Fruit fly (Drosophila melanogaster) whole organism, embryonic: ENCODE measurements around the gene IntS14.

Source experiments
- Ada2b ChIP-seq: fragments of 200-800 bp; sonication (Bioruptor generic); IDR thresholded peaks from 2 replicates; pipeline ENCODE4 v1.3.6; 2022; ENCODE audit warnings: missing biosample characterization, missing genetic modification characterization
- Asciz ChIP-seq: fragments of 200-800 bp; sonication (Bioruptor generic); optimal IDR thresholded peaks from 2 replicates; lab custom pipeline; 2017; ENCODE audit warnings: missing biosample characterization, mild to moderate bottlenecking, missing genetic modification characterization, missing genetic modification reagents
- CG10274 ChIP-seq: fragments of 200-800 bp; sonication (Bioruptor generic); optimal IDR thresholded peaks from 3 replicates; lab custom pipeline; 2017; ENCODE audit warnings: missing biosample characterization, mild to moderate bottlenecking, missing genetic modification characterization
- CG10462 ChIP-seq: fragments of 200-800 bp; sonication (Bioruptor generic); optimal IDR thresholded peaks from 2 replicates; lab custom pipeline; 2016; ENCODE audit warnings: missing biosample characterization, missing genetic modification characterization
- CG13287 ChIP-seq: fragments of 200-800 bp; sonication (Bioruptor generic); IDR thresholded peaks from 2 replicates; pipeline ENCODE4 v1.3.6; 2022; ENCODE audit warnings: missing biosample characterization, missing genetic modification characterization; ENCODE audit not compliant: partially characterized antibody
- CG14050 ChIP-seq: fragments of 200-800 bp; sonication (Bioruptor generic); IDR thresholded peaks from 3 replicates; pipeline ENCODE4 v1.3.6; 2022; ENCODE audit warnings: missing biosample characterization, missing genetic modification characterization
- CG15269 ChIP-seq: fragments of 200-800 bp; sonication (Bioruptor generic); optimal IDR thresholded peaks from 2 replicates; lab custom pipeline; 2018; ENCODE audit warnings: missing biosample characterization, mild to moderate bottlenecking, missing genetic modification characterization, moderate library complexity
- CG15601 ChIP-seq: fragments of 200-800 bp; sonication (Bioruptor generic); optimal IDR thresholded peaks from 3 replicates; lab custom pipeline; 2019; ENCODE audit warnings: missing biosample characterization, mild to moderate bottlenecking, missing genetic modification characterization, moderate library complexity
- CG1647 ChIP-seq: fragments of 200-800 bp; sonication (Bioruptor generic); optimal IDR thresholded peaks from 3 replicates; lab custom pipeline; 2016; ENCODE audit warnings: missing biosample characterization, missing genetic modification characterization
- CG17328 ChIP-seq: fragments of 200-800 bp; sonication (Bioruptor generic); IDR thresholded peaks from 2 replicates; pipeline ENCODE4 v1.3.6; 2022; ENCODE audit warnings: missing biosample characterization, missing genetic modification characterization
- CG17829 ChIP-seq: fragments of 200-800 bp; optimal IDR thresholded peaks from 2 replicates; lab custom pipeline; 2019; ENCODE audit warnings: missing biosample characterization, mild to moderate bottlenecking, missing genetic modification characterization, moderate library complexity
- CG2116 ChIP-seq: fragments of 200-800 bp; sonication (Bioruptor generic); optimal IDR thresholded peaks from 3 replicates; lab custom pipeline; 2018; ENCODE audit warnings: missing biosample characterization, mild to moderate bottlenecking, missing genetic modification characterization
- CG7372 ChIP-seq: fragments of 200-800 bp; sonication (Bioruptor generic); IDR thresholded peaks from 2 replicates; pipeline ENCODE4 v1.3.6; 2022; ENCODE audit warnings: missing biosample characterization, missing genetic modification characterization
- CG7928 ChIP-seq: fragments of 200-800 bp; sonication (Bioruptor generic); optimal IDR thresholded peaks from 2 replicates; lab custom pipeline; 2017; ENCODE audit warnings: missing biosample characterization, mild to moderate bottlenecking, missing genetic modification characterization
- Dad ChIP-seq: fragments of 200-800 bp; sonication (Bioruptor generic); optimal IDR thresholded peaks from 3 replicates; lab custom pipeline; 2016; ENCODE audit warnings: missing biosample characterization, missing genetic modification characterization
- Doc3 ChIP-seq: fragments of 200-800 bp; sonication (Bioruptor generic); IDR thresholded peaks from 3 replicates; pipeline ENCODE4 v1.3.6; 2022; ENCODE audit warnings: missing biosample characterization, missing genetic modification characterization; ENCODE audit not compliant: partially characterized antibody
- E2f2 ChIP-seq: fragments of 200-800 bp; sonication (Bioruptor generic); IDR thresholded peaks from 2 replicates; pipeline ENCODE4 v1.3.6; 2022; ENCODE audit warnings: missing biosample characterization, missing genetic modification characterization
- Hmx ChIP-seq: fragments of 200-800 bp; sonication (Bioruptor generic); optimal IDR thresholded peaks from 2 replicates; lab custom pipeline; 2016; ENCODE audit warnings: missing biosample characterization, missing genetic modification characterization
- Lim3 ChIP-seq: fragments of 200-800 bp; sonication (Bioruptor generic); IDR thresholded peaks from 2 replicates; pipeline ENCODE4 v1.3.6; 2022; ENCODE audit warnings: missing biosample characterization, missing genetic modification characterization
- Med ChIP-seq: fragments of 200-800 bp; sonication (Bioruptor generic); peaks from one replicate; lab custom pipeline; 2016; ENCODE audit warnings: missing biosample characterization, missing genetic modification characterization, mild to moderate bottlenecking, inconsistent platforms, moderate library complexity
- Oaz ChIP-seq: fragments of 200-800 bp; sonication (Bioruptor generic); IDR thresholded peaks from 2 replicates; pipeline ENCODE4 v1.3.6; 2022; ENCODE audit warnings: missing biosample characterization, missing genetic modification characterization
- Poxn ChIP-seq: fragments of 200-800 bp; sonication (Bioruptor generic); IDR thresholded peaks from 2 replicates; pipeline ENCODE4 v1.3.6; 2022; ENCODE audit warnings: missing biosample characterization, missing genetic modification characterization
- bbx ChIP-seq: fragments of 200-800 bp; sonication (Bioruptor generic); IDR thresholded peaks from 2 replicates; pipeline ENCODE4 v1.3.6; 2022; ENCODE audit warnings: missing biosample characterization, missing genetic modification characterization; ENCODE audit not compliant: partially characterized antibody
- cg ChIP-seq: fragments of 200-800 bp; sonication (Bioruptor generic); optimal IDR thresholded peaks from 3 replicates; lab custom pipeline; 2019; ENCODE audit warnings: missing biosample characterization, mild to moderate bottlenecking, missing genetic modification characterization, moderate library complexity
- chinmo ChIP-seq: fragments of 200-800 bp; sonication (Bioruptor generic); IDR thresholded peaks from 4 replicates; pipeline ENCODE4 v1.3.6; 2022; ENCODE audit warnings: missing biosample characterization, missing genetic modification characterization; ENCODE audit not compliant: partially characterized antibody
- corto ChIP-seq: fragments of 200-800 bp; sonication (Bioruptor generic); optimal IDR thresholded peaks from 2 replicates; lab custom pipeline; 2016; ENCODE audit warnings: missing biosample characterization, mild to moderate bottlenecking, missing genetic modification characterization, moderate library complexity
- danr ChIP-seq: fragments of 200-800 bp; sonication (Bioruptor generic); IDR thresholded peaks from 2 replicates; pipeline ENCODE4 v1.3.6; 2022; ENCODE audit warnings: missing biosample characterization, missing genetic modification characterization
- dmrt99B ChIP-seq: fragments of 200-800 bp; sonication (Bioruptor generic); optimal IDR thresholded peaks from 2 replicates; lab custom pipeline; 2018; ENCODE audit warnings: missing biosample characterization, mild to moderate bottlenecking, missing genetic modification characterization, moderate library complexity
- dysf ChIP-seq: fragments of 200-800 bp; sonication (Bioruptor generic); IDR thresholded peaks from 3 replicates; pipeline ENCODE4 v1.3.6; 2022; ENCODE audit warnings: missing biosample characterization, missing genetic modification characterization
- ems ChIP-seq: fragments of 200-800 bp; sonication (Bioruptor generic); optimal IDR thresholded peaks from 3 replicates; lab custom pipeline; 2016; ENCODE audit warnings: missing biosample characterization, missing genetic modification characterization
- eyg ChIP-seq: fragments of 200-800 bp; sonication (Bioruptor generic); optimal IDR thresholded peaks from 3 replicates; lab custom pipeline; 2016; ENCODE audit warnings: missing biosample characterization, missing genetic modification characterization
- fu2 ChIP-seq: fragments of 200-800 bp; sonication (Bioruptor generic); optimal IDR thresholded peaks from 2 replicates; lab custom pipeline; 2016; ENCODE audit warnings: missing biosample characterization, missing genetic modification characterization
- gcm2 ChIP-seq: fragments of 200-800 bp; sonication (Bioruptor generic); optimal IDR thresholded peaks from 2 replicates; lab custom pipeline; 2016; ENCODE audit warnings: missing biosample characterization, missing genetic modification characterization
- inv ChIP-seq: fragments of 200-800 bp; sonication (Bioruptor generic); IDR thresholded peaks from 2 replicates; pipeline ENCODE4 v1.3.6; 2022; ENCODE audit warnings: missing biosample characterization, missing genetic modification characterization; ENCODE audit not compliant: partially characterized antibody
- klu ChIP-seq: fragments of 200-800 bp; sonication (Bioruptor generic); IDR thresholded peaks from 2 replicates; pipeline ENCODE4 v1.3.6; 2022; ENCODE audit warnings: missing biosample characterization, missing genetic modification characterization
- knrl ChIP-seq: fragments of 200-800 bp; sonication (Bioruptor generic); IDR thresholded peaks from 3 replicates; pipeline ENCODE4 v1.3.6; 2022; ENCODE audit warnings: missing biosample characterization, missing genetic modification characterization; ENCODE audit not compliant: partially characterized antibody
- mam ChIP-seq: fragments of 200-800 bp; sonication (Bioruptor generic); optimal IDR thresholded peaks from 3 replicates; lab custom pipeline; 2016; ENCODE audit warnings: missing biosample characterization, missing genetic modification characterization
- mld ChIP-seq: fragments of 200-800 bp; sonication (Bioruptor generic); IDR thresholded peaks from 3 replicates; pipeline ENCODE4 v1.3.6; 2022; ENCODE audit warnings: missing biosample characterization, missing genetic modification characterization; ENCODE audit not compliant: partially characterized antibody
- onecut ChIP-seq: fragments of 200-800 bp; sonication (Bioruptor generic); IDR thresholded peaks from 2 replicates; pipeline ENCODE4 v1.3.6; 2022; ENCODE audit warnings: missing biosample characterization, missing genetic modification characterization
- pan ChIP-seq, 4 experiments: fragments of >200 bp in 3 of 4; fragments of 200-800 bp in 1 of 4; sonication (Bioruptor generic) in 1 of 4; optimal IDR thresholded peaks in 3 of 4; IDR thresholded peaks in 1 of 4; 2 replicates each; pipeline versions ENCODE4 v1.3.6 to Lab custom; 2017 to 2022; ENCODE audit warnings: missing biosample characterization in 2 of 4, missing genetic modification characterization in 2 of 4, mixed read lengths in 1 of 4
- row ChIP-seq: fragments of 200-800 bp; sonication (Bioruptor generic); IDR thresholded peaks from 3 replicates; pipeline ENCODE4 v1.3.6; 2022; ENCODE audit warnings: missing biosample characterization, missing genetic modification characterization
- salm ChIP-seq: fragments of 200-800 bp; sonication (Bioruptor generic); optimal IDR thresholded peaks from 2 replicates; lab custom pipeline; 2018; ENCODE audit warnings: missing biosample characterization, mild to moderate bottlenecking, missing genetic modification characterization
- sna ChIP-seq: fragments of 200-800 bp; sonication (Bioruptor generic); IDR thresholded peaks from 2 replicates; pipeline ENCODE4 v1.3.6; 2022; ENCODE audit warnings: missing biosample characterization, missing genetic modification characterization; ENCODE audit not compliant: partially characterized antibody
- sr ChIP-seq: fragments of 200-800 bp; sonication (Bioruptor generic); IDR thresholded peaks from 3 replicates; pipeline ENCODE4 v1.3.6; 2022; ENCODE audit warnings: missing biosample characterization, missing genetic modification characterization
- sug ChIP-seq: fragments of 200-800 bp; optimal IDR thresholded peaks from 2 replicates; lab custom pipeline; 2019; ENCODE audit warnings: missing biosample characterization, mild to moderate bottlenecking, missing genetic modification characterization, moderate library complexity
- toy ChIP-seq: fragments of 200-800 bp; sonication (Bioruptor generic); IDR thresholded peaks from 2 replicates; pipeline ENCODE4 v1.3.6; 2022; ENCODE audit warnings: missing biosample characterization, missing genetic modification characterization
- twi ChIP-seq: fragments of 200-800 bp; optimal IDR thresholded peaks from 2 replicates; lab custom pipeline; 2019; ENCODE audit warnings: missing biosample characterization, mild to moderate bottlenecking, missing genetic modification characterization, moderate library complexity
- unc-4 ChIP-seq: fragments of 200-800 bp; sonication (Bioruptor generic); IDR thresholded peaks from 2 replicates; pipeline ENCODE4 v1.3.6; 2022; ENCODE audit warnings: missing biosample characterization, missing genetic modification characterization; ENCODE audit not compliant: partially characterized antibody
- zen ChIP-seq: fragments of 200-800 bp; sonication (Bioruptor generic); optimal IDR thresholded peaks from 3 replicates; lab custom pipeline; 2018; ENCODE audit warnings: missing biosample characterization, mild to moderate bottlenecking, missing genetic modification characterization, moderate library complexity
- zen2 ChIP-seq: fragments of 200-800 bp; sonication (Bioruptor generic); IDR thresholded peaks from 3 replicates; pipeline ENCODE4 v1.3.6; 2022; ENCODE audit warnings: missing biosample characterization, missing genetic modification characterization; ENCODE audit not compliant: partially characterized antibody

The IntS14 gene

DNA sequence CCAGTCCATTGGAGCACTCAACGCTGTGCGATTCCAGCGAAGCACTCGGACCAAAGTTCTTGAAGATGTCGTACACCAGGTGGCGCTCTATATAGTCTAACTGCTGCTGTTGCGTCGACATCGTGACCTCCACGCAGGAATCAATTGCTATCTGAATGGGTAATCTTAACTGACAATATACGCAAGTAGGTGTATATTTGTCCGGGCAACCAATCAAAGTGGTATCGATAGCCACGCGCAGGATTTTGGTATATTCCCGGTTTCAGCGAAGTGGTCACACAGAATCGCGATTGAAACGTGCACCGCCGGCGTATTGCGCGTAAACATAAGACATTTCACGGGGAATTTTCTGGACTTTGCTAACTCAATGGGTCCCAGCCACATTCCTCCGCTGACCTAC is 19.6 kb downstream of the IntS14 start, which contains the start of the genes CG5126 and Tgt (continued):
- TF ChIP-seq CG13287 (GFP tag; lab: Robert Waterston, UW) (peak; percentile 79), CG17328 (no peak), cg (GFP tag; lab: Kevin White, UChicago) (no peak), corto (no peak), toy (GFP tag; lab: Robert Waterston, UW) (no peak), CG17829 (no peak), Hmx (GFP tag; lab: Kevin White, UChicago) (no peak), CG10274 (GFP tag; lab: Kevin White, UChicago) (no peak), CG2116 (GFP tag; lab: Kevin White, UChicago) (peak; percentile 68), CG10462 (GFP tag; lab: Kevin White, UChicago) (no peak), chinmo (GFP tag; lab: Robert Waterston, UW) (peak; percentile 87; the same call in 2 of the 4 replicates), Dad (GFP tag; lab: Kevin White, UChicago) (no peak), zen (tag; lab: Kevin White, UChicago) (no peak), E2f2 (GFP tag; lab: Robert Waterston, UW) (peak; percentile 70), mam (GFP tag; lab: Kevin White, UChicago) (no peak), sr (GFP tag; lab: Robert Waterston, UW) (no peak), sug (tag; lab: Kevin White, UChicago) (no peak), klu (GFP tag; lab: Robert Waterston, UW) (no peak), Lim3 (GFP tag; lab: Robert Waterston, UW) (no peak), dmrt99B (tag; lab: Kevin White, UChicago) (no peak), Poxn (no peak), row (GFP tag; lab: Robert Waterston, UW) (no peak), pan (optimal IDR thresholded peaks at IDR 0.05; lab: Kevin White, UChicago) (no peak), pan (GFP tag; optimal IDR thresholded peaks at IDR 0.05 in 1 of 2, IDR thresholded peaks at IDR 0.05 in 1 of 2) (no peak), bbx (GFP tag; lab: Robert Waterston, UW) (peak; percentile 55; the same call in 1 of the 2 replicates), onecut (GFP tag; lab: Robert Waterston, UW) (no peak), CG7372 (no peak), Ada2b (no peak), salm (tag; lab: Kevin White, UChicago) (no peak), Doc3 (GFP tag; lab: Robert Waterston, UW) (0 out of 3 replicates have a peak, but pooled peaks have one; percentile 36), ems (GFP tag; lab: Kevin White, UChicago) (no peak), Med (GFP tag; lab: Kevin White, UChicago) (peak; percentile 60), CG1647 (GFP tag; lab: Kevin White, UChicago) (no peak), dysf (GFP tag; lab: Robert Waterston, UW) (no peak), inv (GFP tag; lab: Robert Waterston, UW) (peak; percentile 45), Oaz (0 out of 2 replicates have a peak, but pooled peaks have one; percentile 18), twi (tag; lab: Kevin White, UChicago) (no peak), CG15269 (tag; lab: Kevin White, UChicago) (no peak), unc-4 (GFP tag; lab: Robert Waterston, UW) (peak; percentile 65), zen2 (GFP tag; lab: Robert Waterston, UW) (0 out of 3 replicates have a peak, but pooled peaks have one; percentile 20), sna (GFP tag; lab: Robert Waterston, UW) (peak; percentile 44; the same call in 1 of the 2 replicates), CG14050 (GFP tag; lab: Robert Waterston, UW) (no peak), CG15601 (tag; lab: Kevin White, UChicago) (no peak), gcm2 (GFP tag; lab: Kevin White, UChicago) (no peak), knrl (GFP tag; lab: Robert Waterston, UW) (peak; percentile 43; the same call in 2 of the 3 replicates), Asciz (GFP tag; lab: Kevin White, UChicago) (no peak), mld (no peak), danr (no peak), eyg (no peak), fu2 (GFP tag; lab: Kevin White, UChicago) (no peak), CG7928 (no peak)
